Worm (Caenorhabditis elegans): ENCODE measurements around the gene sdz-1.

DNA sequence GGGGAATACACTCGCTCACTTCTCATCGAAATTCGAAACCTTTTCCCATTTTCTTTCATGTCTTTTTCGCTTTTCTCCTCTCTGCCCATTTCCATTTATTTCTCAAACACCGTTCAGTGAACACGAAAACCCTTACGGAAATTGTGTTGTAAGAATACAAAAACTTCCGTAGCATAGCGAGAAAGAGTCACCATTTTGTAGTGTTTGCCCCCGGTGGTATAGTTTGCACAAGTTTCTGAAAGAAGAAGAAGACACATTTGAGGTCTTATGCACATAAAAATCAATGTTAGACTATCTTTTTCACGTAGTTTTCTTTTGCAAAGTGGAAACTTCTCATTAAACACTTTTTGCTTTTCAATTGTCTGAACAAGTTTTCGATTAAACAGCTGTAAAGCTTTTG lies 19.0 kb upstream of the sdz-1 start:
- TF ChIP-seq nhr-11 (tag; optimal IDR thresholded peaks at IDR 0.05): no peak
- TF ChIP-seq pha-4 (GFP tag; IDR thresholded peaks at IDR 0.05): no peak
- no peak for TF ChIP-seq pha-4 (tag; optimal IDR thresholded peaks at IDR 0.05)
- TF ChIP-seq mxl-2 (GFP tag; conservative IDR thresholded peaks at IDR 0.05): no peak
- TF ChIP-seq unc-130 (GFP tag; optimal IDR thresholded peaks at IDR 0.05): no peak
- TF ChIP-seq snpc-4 (tag; optimal IDR thresholded peaks at IDR 0.05): no peak
- TF ChIP-seq lin-15B (tag; optimal IDR thresholded peaks at IDR 0.05): no peak
- no peak for TF ChIP-seq Y105C5A.15 (GFP tag; IDR thresholded peaks at IDR 0.05)
- no peak for TF ChIP-seq fkh-10 (GFP tag; optimal IDR thresholded peaks at IDR 0.05)
- no peak for TF ChIP-seq dve-1 (tag; optimal IDR thresholded peaks at IDR 0.05; ENCODE audit: insufficient read depth)
